Worm (Caenorhabditis elegans) whole organism, L4/young adult: ENCODE results near the gene mrpl-10.

Experiments
- W03F9.2 ChIP-seq: fragments of 150-350 bp; optimal IDR thresholded peaks from 2 replicates; lab custom pipeline; 2014; ENCODE audit warnings: missing biosample characterization, missing genetic modification characterization
- dao-5 ChIP-seq: sonication (generic microtip); optimal IDR thresholded peaks from 2 replicates; lab custom pipeline; 2016; ENCODE audit warnings: missing genotype, missing genetic modification characterization, moderate library complexity, missing compliant biosample characterization
- him-1 ChIP-seq: sonication (generic microtip); optimal IDR thresholded peaks from 2 replicates; lab custom pipeline; 2016; ENCODE audit warnings: missing genotype, missing genetic modification reagents, missing genetic modification characterization, missing compliant biosample characterization

ce11 chrII:8232489-8232888 is 45.8 kb downstream of the mrpl-10 start, which contains the start of gene M110.7:
- TF ChIP-seq dao-5 (tag; lab: Kevin White, UChicago) (no peak), him-1 (no peak), W03F9.2 (tag; lab: Kevin White, UChicago) (no peak)
